Worm (Caenorhabditis elegans): Measurements from ENCODE around the gene F31E8.4.
A peak's percentile ranks its signal among the peaks of the same experiment; 100 is the strongest.

F31E8.4 gene

ce11 chrII:6822347-6822746, 22.4 kb upstream of the F31E8.4 start (continued):
- TF ChIP-seq lin-1 (GFP tag; IDR thresholded peaks at IDR 0.05) (no peak), dmd-8 (GFP tag; IDR thresholded peaks at IDR 0.05) (no peak), dpl-1 (GFP tag; optimal IDR thresholded peaks at IDR 0.05) (no peak), pqm-1 (tag; optimal IDR thresholded peaks at IDR 0.05) (peak; percentile 80), gei-8 (GFP tag; optimal IDR thresholded peaks at IDR 0.05) (peak; percentile 13), daf-8 (GFP tag; IDR thresholded peaks at IDR 0.05) (no peak), egl-27 (tag; optimal IDR thresholded peaks at IDR 0.05) (no peak), lin-13 (GFP tag; optimal IDR thresholded peaks at IDR 0.05) (no peak), daf-19 (GFP tag; conservative IDR thresholded peaks at IDR 0.05) (no peak), ceh-62 (tag; optimal IDR thresholded peaks at IDR 0.05) (no peak), ceh-28 (tag; optimal IDR thresholded peaks at IDR 0.05) (no peak), nhr-237 (tag; optimal IDR thresholded peaks at IDR 0.05) (no peak), zfp-2 (tag; optimal IDR thresholded peaks at IDR 0.05) (no peak), aha-1 (tag) (peak; percentile 97), duxl-1 (tag; optimal IDR thresholded peaks at IDR 0.05; ENCODE audit: poor library complexity) (no peak), sdz-12 (GFP tag; optimal IDR thresholded peaks at IDR 0.05) (no peak), lir-3 (tag; optimal IDR thresholded peaks at IDR 0.05) (no peak), fkh-10 (GFP tag; optimal IDR thresholded peaks at IDR 0.05) (no peak), madf-9 (GFP tag; conservative IDR thresholded peaks at IDR 0.05) (no peak), mes-2 (tag; optimal IDR thresholded peaks at IDR 0.05; ENCODE audit: poor library complexity, severe bottlenecking) (peak; percentile 46), nhr-48 (tag; optimal IDR thresholded peaks at IDR 0.05) (peak; percentile 78), pha-4 (GFP tag; IDR thresholded peaks at IDR 0.05) (no peak), pha-4 (tag; optimal IDR thresholded peaks at IDR 0.05) (no peak), hlh-11 (tag; optimal IDR thresholded peaks at IDR 0.05) (peak; percentile 89), nhr-111 (GFP tag; optimal IDR thresholded peaks at IDR 0.05) (no peak), hif-1 (tag; optimal IDR thresholded peaks at IDR 0.05) (peak in 1 of 2 experiments; percentile 12), set-16 (GFP tag; IDR thresholded peaks at IDR 0.05) (no peak), ceh-20 (GFP tag; IDR thresholded peaks at IDR 0.05) (peak; percentile 60; the same call in 1 of the 2 replicates), ceh-82 (tag; optimal IDR thresholded peaks at IDR 0.05) (no peak), dmd-9 (GFP tag; IDR thresholded peaks at IDR 0.05) (no peak), lsy-2 (tag; optimal IDR thresholded peaks at IDR 0.05) (peak; percentile 58 to 64), mep-1 (tag; optimal IDR thresholded peaks at IDR 0.05) (peak; percentile 61), dve-1 (tag; optimal IDR thresholded peaks at IDR 0.05; ENCODE audit: insufficient read depth) (peak; percentile 71), cey-2 (tag; optimal IDR thresholded peaks at IDR 0.05; ENCODE audit: borderline replicate concordance, insufficient read depth) (peak; percentile 87), ceh-32 (tag; optimal IDR thresholded peaks at IDR 0.05; ENCODE audit: poor library complexity) (no peak), nhr-6 (tag; optimal IDR thresholded peaks at IDR 0.05) (no peak)

DNA sequence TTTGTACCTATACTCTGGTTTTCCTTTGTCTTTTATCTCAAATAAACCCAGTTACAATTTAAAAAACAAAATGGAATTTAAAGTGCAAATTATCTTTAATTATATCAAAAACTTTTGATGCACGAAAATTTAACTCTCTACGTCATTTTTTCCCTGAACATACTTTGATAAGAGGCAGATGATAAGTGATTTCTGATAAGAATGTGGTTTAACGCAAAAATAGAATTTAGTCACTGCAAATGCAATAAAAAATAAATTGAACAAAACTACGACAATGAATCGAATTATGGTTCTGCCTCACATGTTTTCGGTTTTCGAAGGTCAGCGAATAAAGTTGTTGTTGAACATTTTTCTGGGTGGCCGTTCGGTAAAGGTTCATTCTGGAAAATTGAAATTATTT, 21.9 kb upstream of the F31E8.4 start:
- no peak for TF ChIP-seq Y105C5A.15 (GFP tag; IDR thresholded peaks at IDR 0.05)
- peak; percentile 74 for TF ChIP-seq nhr-77 (tag; optimal IDR thresholded peaks at IDR 0.05)
- TF ChIP-seq pqm-1 (tag; optimal IDR thresholded peaks at IDR 0.05), result peak; percentile 82
- TF ChIP-seq hlh-11 (tag; optimal IDR thresholded peaks at IDR 0.05), result peak; percentile 15
- no peak for TF ChIP-seq nhr-102 (tag; optimal IDR thresholded peaks at IDR 0.05)
- TF ChIP-seq tra-1 (GFP tag; IDR thresholded peaks at IDR 0.05), result peak; percentile 86
- TF ChIP-seq dmd-6 (GFP tag; IDR thresholded peaks at IDR 0.05), result peak; percentile 66
- peak; percentile 35 for TF ChIP-seq fkh-10 (GFP tag; optimal IDR thresholded peaks at IDR 0.05)
- peak; percentile 79 for TF ChIP-seq nhr-28 (tag; optimal IDR thresholded peaks at IDR 0.05)
- no peak for TF ChIP-seq F44E2.7 (GFP tag; IDR thresholded peaks at IDR 0.05)
- peak in 1 of 2 experiments; percentile 28 for TF ChIP-seq unc-62 (GFP tag; optimal IDR thresholded peaks at IDR 0.05 in 1 of 2)
- TF ChIP-seq unc-62 (tag; optimal IDR thresholded peaks at IDR 0.05), result no peak
- TF ChIP-seq ces-1 (GFP tag; optimal IDR thresholded peaks at IDR 0.05), result peak; percentile 65
- no peak for TF ChIP-seq daf-16 (GFP tag; optimal IDR thresholded peaks at IDR 0.05)
- peak; percentile 61 for TF ChIP-seq daf-16 (tag; optimal IDR thresholded peaks at IDR 0.05)
- TF ChIP-seq rbr-2 (tag; optimal IDR thresholded peaks at IDR 0.05), result no peak
- TF ChIP-seq lsy-2 (tag; optimal IDR thresholded peaks at IDR 0.05), result peak in 1 of 2 experiments; percentile 40
- TF ChIP-seq php-3 (GFP tag; IDR thresholded peaks at IDR 0.05), result 0 out of 2 replicates have a peak, but pooled peaks have one; percentile 21
- TF ChIP-seq dve-1 (tag; optimal IDR thresholded peaks at IDR 0.05; ENCODE audit: insufficient read depth), result peak; percentile 32
- no peak for TF ChIP-seq snpc-1.2 (GFP tag; IDR thresholded peaks at IDR 0.05)

All from whole organism, L4 larva.